Fruit fly (Drosophila melanogaster) whole organism, embryonic: ENCODE measurements around the gene mRpS10.
A peak's percentile ranks its signal among the peaks of the same experiment; 100 is the strongest.

ENCODE experiments used
- Atf3 ChIP-seq: fragments of 200-800 bp; sonication (Bioruptor generic); optimal IDR thresholded peaks from 3 replicates; lab custom pipeline; 2016; ENCODE audit warnings: missing biosample characterization, missing genetic modification characterization
- Bteb2 ChIP-seq: fragments of 200-800 bp; sonication (Bioruptor generic); optimal IDR thresholded peaks from 2 replicates; lab custom pipeline; 2016; ENCODE audit warnings: missing biosample characterization, missing genetic modification characterization
- CG10959 ChIP-seq: fragments of 200-800 bp; sonication (Bioruptor generic); IDR thresholded peaks from 2 replicates; pipeline ENCODE4 v1.3.6; 2022; ENCODE audit warnings: missing biosample characterization, missing genetic modification characterization
- CG11247 ChIP-seq: fragments of 200-800 bp; sonication (Bioruptor generic); IDR thresholded peaks from 2 replicates; pipeline ENCODE4 v1.3.6; 2022; ENCODE audit warnings: missing biosample characterization, missing genetic modification characterization
- CG11456 ChIP-seq: fragments of 200-800 bp; sonication (Bioruptor generic); IDR thresholded peaks from 3 replicates; pipeline ENCODE4 v1.3.6; 2022; ENCODE audit warnings: missing biosample characterization, missing genetic modification characterization
- CG12104 ChIP-seq: fragments of 200-800 bp; sonication (Bioruptor generic); optimal IDR thresholded peaks from 3 replicates; lab custom pipeline; 2016; ENCODE audit warnings: missing biosample characterization, missing genetic modification characterization
- CG16863 ChIP-seq: fragments of 200-800 bp; sonication (Bioruptor generic); optimal IDR thresholded peaks from 3 replicates; lab custom pipeline; 2016; ENCODE audit warnings: missing biosample characterization, missing genetic modification characterization
- CG17802 ChIP-seq: fragments of 200-800 bp; sonication (Bioruptor generic); optimal IDR thresholded peaks from 2 replicates; lab custom pipeline; 2018; ENCODE audit warnings: missing biosample characterization, mild to moderate bottlenecking, missing genetic modification characterization, moderate library complexity
- CG18619 ChIP-seq: fragments of 200-800 bp; sonication (Bioruptor generic); optimal IDR thresholded peaks from 3 replicates; lab custom pipeline; 2017; ENCODE audit warnings: missing biosample characterization, mild to moderate bottlenecking, missing genetic modification characterization
- CG2889 ChIP-seq: fragments of 200-800 bp; sonication (Bioruptor generic); IDR thresholded peaks from 3 replicates; pipeline ENCODE4 v1.3.6; 2022; ENCODE audit warnings: missing biosample characterization, missing genetic modification characterization
- CG34224 ChIP-seq: fragments of 200-800 bp; sonication (Bioruptor generic); IDR thresholded peaks from 3 replicates; pipeline ENCODE4 v1.3.6; 2022; ENCODE audit warnings: missing biosample characterization, missing genetic modification characterization; ENCODE audit not compliant: partially characterized antibody
- CG3847 ChIP-seq: fragments of 200-800 bp; sonication (Bioruptor generic); IDR thresholded peaks from 2 replicates; pipeline ENCODE4 v1.3.6; 2022; ENCODE audit warnings: missing biosample characterization, missing genetic modification characterization
- CG4404 ChIP-seq: fragments of 200-800 bp; sonication (Bioruptor generic); IDR thresholded peaks from 2 replicates; pipeline ENCODE4 v1.3.6; 2022; ENCODE audit warnings: missing biosample characterization, missing genetic modification characterization
- CG8290 ChIP-seq, 3 experiments: fragments of 200-800 bp; sonication (Bioruptor generic); optimal IDR thresholded peaks; 2 replicates each; lab custom pipeline; 2016 to 2019; ENCODE audit warnings: missing biosample characterization in 3 of 3, missing genetic modification characterization in 3 of 3, mild to moderate bottlenecking in 2 of 3, moderate library complexity in 1 of 3
- CG8765 ChIP-seq: fragments of 200-800 bp; sonication (Bioruptor generic); IDR thresholded peaks from 2 replicates; pipeline ENCODE4 v1.3.6; 2022; ENCODE audit warnings: missing biosample characterization, missing genetic modification characterization
- CG9876 ChIP-seq: fragments of 200-800 bp; sonication (Bioruptor generic); optimal IDR thresholded peaks from 2 replicates; lab custom pipeline; 2016; ENCODE audit warnings: missing biosample characterization, missing genetic modification characterization
- Dfd ChIP-seq, 2 experiments: fragments of >200 bp; optimal IDR thresholded peaks; 2 replicates each; lab custom pipeline; 2017; ENCODE audit warnings: missing biosample characterization in 2 of 2, missing genetic modification characterization in 2 of 2
- Dp ChIP-seq: fragments of 200-800 bp; sonication (Bioruptor generic); optimal IDR thresholded peaks from 2 replicates; lab custom pipeline; 2018; ENCODE audit warnings: missing biosample characterization, mild to moderate bottlenecking, missing genetic modification characterization, moderate library complexity
- Drgx ChIP-seq: fragments of 200-800 bp; sonication (Bioruptor generic); IDR thresholded peaks from 2 replicates; pipeline ENCODE4 v1.3.6; 2022; ENCODE audit warnings: missing biosample characterization, missing genetic modification characterization
- Elba2 ChIP-seq: fragments of 200-800 bp; sonication (Bioruptor generic); optimal IDR thresholded peaks from 3 replicates; lab custom pipeline; 2016; ENCODE audit warnings: missing biosample characterization, missing genetic modification characterization
- Fer2 ChIP-seq: fragments of 200-800 bp; sonication (Bioruptor generic); optimal IDR thresholded peaks from 2 replicates; lab custom pipeline; 2018; ENCODE audit warnings: missing biosample characterization, mild to moderate bottlenecking, missing genetic modification characterization, moderate library complexity
- H15 ChIP-seq: fragments of 200-800 bp; sonication (Bioruptor generic); IDR thresholded peaks from 3 replicates; pipeline ENCODE4 v1.3.6; 2022; ENCODE audit warnings: missing biosample characterization, missing genetic modification characterization
- Hand ChIP-seq: fragments of 200-800 bp; sonication (Bioruptor generic); optimal IDR thresholded peaks from 2 replicates; lab custom pipeline; 2017; ENCODE audit warnings: mild to moderate bottlenecking, missing biosample characterization, missing genetic modification reagents, missing genetic modification characterization
- Hmx ChIP-seq: fragments of 200-800 bp; sonication (Bioruptor generic); optimal IDR thresholded peaks from 2 replicates; lab custom pipeline; 2016; ENCODE audit warnings: missing biosample characterization, missing genetic modification characterization
- Hr3 ChIP-seq: fragments of 200-800 bp; sonication (Bioruptor generic); optimal IDR thresholded peaks from 3 replicates; lab custom pipeline; 2016; ENCODE audit warnings: missing biosample characterization, missing genetic modification characterization
- Mrtf ChIP-seq: fragments of 200-800 bp; sonication (Bioruptor generic); IDR thresholded peaks from 3 replicates; pipeline ENCODE4 v1.3.6; 2022; ENCODE audit warnings: missing biosample characterization, missing genetic modification characterization
- NC2α ChIP-seq: fragments of 200-800 bp; sonication (Bioruptor generic); optimal IDR thresholded peaks from 2 replicates; lab custom pipeline; 2016; ENCODE audit warnings: missing biosample characterization, missing genetic modification characterization
- Pdp1 ChIP-seq, 2 experiments: fragments of 200-800 bp; sonication (Bioruptor generic); optimal IDR thresholded peaks; 3 replicates each; lab custom pipeline; 2016; ENCODE audit warnings: missing biosample characterization in 2 of 2, missing genetic modification characterization in 2 of 2, mild to moderate bottlenecking in 1 of 2, moderate library complexity in 1 of 2
- Rfx ChIP-seq: fragments of 200-800 bp; sonication (Bioruptor generic); IDR thresholded peaks from 2 replicates; pipeline ENCODE4 v1.3.6; 2022; ENCODE audit warnings: missing biosample characterization, missing genetic modification characterization
- Sry-δ ChIP-seq: fragments of 200-800 bp; sonication (Bioruptor generic); optimal IDR thresholded peaks from 2 replicates; lab custom pipeline; 2016; ENCODE audit warnings: missing biosample characterization, missing genetic modification characterization
- bab2 ChIP-seq: fragments of 200-800 bp; sonication (Bioruptor generic); optimal IDR thresholded peaks from 2 replicates; lab custom pipeline; 2016; ENCODE audit warnings: missing biosample characterization, missing genetic modification characterization
- crc ChIP-seq: fragments of 200-800 bp; sonication (Bioruptor generic); optimal IDR thresholded peaks from 2 replicates; lab custom pipeline; 2016; ENCODE audit warnings: missing biosample characterization, missing genetic modification characterization
- croc ChIP-seq: fragments of 200-800 bp; sonication (Bioruptor generic); conservative IDR thresholded peaks from 3 replicates; pipeline ENCODE4 v1.3.6; 2022; ENCODE audit warnings: missing biosample characterization, missing genetic modification characterization
- danr ChIP-seq: fragments of 200-800 bp; sonication (Bioruptor generic); IDR thresholded peaks from 2 replicates; pipeline ENCODE4 v1.3.6; 2022; ENCODE audit warnings: missing biosample characterization, missing genetic modification characterization
- dmrt99B ChIP-seq: fragments of 200-800 bp; sonication (Bioruptor generic); optimal IDR thresholded peaks from 2 replicates; lab custom pipeline; 2018; ENCODE audit warnings: missing biosample characterization, mild to moderate bottlenecking, missing genetic modification characterization, moderate library complexity
- ems ChIP-seq: fragments of 200-800 bp; sonication (Bioruptor generic); optimal IDR thresholded peaks from 3 replicates; lab custom pipeline; 2016; ENCODE audit warnings: missing biosample characterization, missing genetic modification characterization
- gsb ChIP-seq: fragments of 200-800 bp; sonication (Bioruptor generic); IDR thresholded peaks from 2 replicates; pipeline ENCODE4 v1.3.6; 2022; ENCODE audit warnings: missing biosample characterization, missing genetic modification characterization
- lbe ChIP-seq: fragments of 200-800 bp; sonication (Bioruptor generic); optimal IDR thresholded peaks from 2 replicates; lab custom pipeline; 2016; ENCODE audit warnings: missing biosample characterization, mild to moderate bottlenecking, missing genetic modification characterization
- lilli ChIP-seq: fragments of 200-800 bp; sonication (Bioruptor generic); optimal IDR thresholded peaks from 3 replicates; lab custom pipeline; 2016; ENCODE audit warnings: missing biosample characterization, missing genetic modification characterization
- mld ChIP-seq: fragments of 200-800 bp; sonication (Bioruptor generic); IDR thresholded peaks from 3 replicates; pipeline ENCODE4 v1.3.6; 2022; ENCODE audit warnings: missing biosample characterization, missing genetic modification characterization; ENCODE audit not compliant: partially characterized antibody
- nau ChIP-seq: fragments of 200-800 bp; sonication (Bioruptor generic); optimal IDR thresholded peaks from 3 replicates; lab custom pipeline; 2017; ENCODE audit warnings: missing biosample characterization, mild to moderate bottlenecking, missing genetic modification characterization, missing genetic modification reagents
- oc ChIP-seq: fragments of 200-800 bp; sonication (Bioruptor generic); optimal IDR thresholded peaks from 2 replicates; lab custom pipeline; 2018; ENCODE audit warnings: missing biosample characterization, mild to moderate bottlenecking, missing genetic modification characterization, moderate library complexity
- pnt ChIP-seq: fragments of 200-800 bp; sonication (Bioruptor generic); optimal IDR thresholded peaks from 3 replicates; lab custom pipeline; 2016; ENCODE audit warnings: missing biosample characterization, missing genetic modification characterization
- psq ChIP-seq: fragments of 200-800 bp; sonication (Bioruptor generic); optimal IDR thresholded peaks from 2 replicates; lab custom pipeline; 2017; ENCODE audit warnings: missing biosample characterization, missing genetic modification characterization
- pzg ChIP-seq: fragments of 200-800 bp; sonication (Bioruptor generic); optimal IDR thresholded peaks from 3 replicates; lab custom pipeline; 2018; ENCODE audit warnings: missing biosample characterization, mild to moderate bottlenecking, missing genetic modification characterization, moderate library complexity
- sens-2 ChIP-seq: fragments of 200-800 bp; sonication (Bioruptor generic); IDR thresholded peaks from 2 replicates; pipeline ENCODE4 v1.3.6; 2022; ENCODE audit warnings: missing biosample characterization, missing genetic modification characterization
- stc ChIP-seq: fragments of 200-800 bp; sonication (Bioruptor generic); IDR thresholded peaks from 2 replicates; pipeline ENCODE4 v1.3.6; 2022; ENCODE audit warnings: missing biosample characterization, missing genetic modification characterization
- unpg ChIP-seq: fragments of 200-800 bp; sonication (Bioruptor generic); optimal IDR thresholded peaks from 3 replicates; lab custom pipeline; 2018; ENCODE audit warnings: missing biosample characterization, mild to moderate bottlenecking, missing genetic modification characterization, moderate library complexity
- yki ChIP-seq: fragments of >200 bp; optimal IDR thresholded peaks from 3 replicates; lab custom pipeline; 2018

Gene mRpS10

dm6 chr3R:15242186-15243045, 13.0 kb downstream of the mRpS10 start, which contains the start of the genes tefu and Hsc70-4 (continued):
- TF ChIP-seq CG8290 (GFP tag; optimal IDR thresholded peaks at IDR 0.05; lab: Kevin White, UChicago) (peak; percentile 79), CG8290 (tag; optimal IDR thresholded peaks at IDR 0.05; lab: Kevin White, UChicago) (peak in 1 of 2 experiments; percentile 72), CG16863 (GFP tag; lab: Kevin White, UChicago) (peak; percentile 29), oc (tag; lab: Kevin White, UChicago) (no peak), Elba2 (GFP tag; lab: Kevin White, UChicago) (peak; percentile 88), Rfx (GFP tag; lab: Robert Waterston, UW) (peak; percentile 88), Dp (GFP tag; lab: Kevin White, UChicago) (peak; percentile 69), CG17802 (tag; lab: Kevin White, UChicago) (peak; percentile 97), Mrtf (GFP tag; lab: Robert Waterston, UW) (peak; percentile 83), pnt (GFP tag; lab: Kevin White, UChicago) (peak; percentile 85), Sry-δ (GFP tag; lab: Kevin White, UChicago) (peak; percentile 53), NC2α (GFP tag; lab: Kevin White, UChicago) (peak; percentile 76), CG18619 (GFP tag; lab: Kevin White, UChicago) (peak; percentile 76), CG2889 (GFP tag; lab: Robert Waterston, UW) (peak; percentile 63; the same call in 1 of the 3 replicates), lilli (GFP tag; lab: Kevin White, UChicago) (peak; percentile 69), Hmx (GFP tag; lab: Kevin White, UChicago) (no peak), croc (peak; percentile 49; the same call in 2 of the 3 replicates), Fer2 (tag; lab: Kevin White, UChicago) (peak; percentile 21), mld (no peak), H15 (GFP tag; lab: Robert Waterston, UW) (peak; percentile 72; the same call in 2 of the 3 replicates), crc (peak; percentile 8), dmrt99B (tag; lab: Kevin White, UChicago) (peak; percentile 33), sens-2 (GFP tag; lab: Robert Waterston, UW) (no peak), CG11247 (peak; percentile 48; the same call in 1 of the 2 replicates), CG3847 (GFP tag; lab: Robert Waterston, UW) (peak; percentile 88), CG12104 (GFP tag; lab: Kevin White, UChicago) (peak; percentile 71), stc (0 out of 2 replicates have a peak, but pooled peaks have one; percentile 29), ems (GFP tag; lab: Kevin White, UChicago) (peak; percentile 79), gsb (GFP tag; lab: Robert Waterston, UW) (0 out of 2 replicates have a peak, but pooled peaks have one; percentile 43), nau (no peak), CG9876 (GFP tag; lab: Kevin White, UChicago) (peak; percentile 64), Drgx (GFP tag; lab: Robert Waterston, UW) (peak; percentile 42; the same call in 1 of the 2 replicates), lbe (GFP tag; lab: Kevin White, UChicago) (no peak), Dfd (GFP tag; optimal IDR thresholded peaks at IDR 0.05; lab: Kevin White, UChicago) (peak in 1 of 2 experiments; percentile 79), Atf3 (GFP tag; lab: Kevin White, UChicago) (peak; percentile 71), psq (GFP tag; lab: Kevin White, UChicago) (no peak), Hr3 (GFP tag; lab: Kevin White, UChicago) (peak; percentile 81), CG10959 (GFP tag; lab: Robert Waterston, UW) (peak; percentile 30; the same call in 1 of the 2 replicates), Hand (GFP tag; lab: Kevin White, UChicago) (no peak), CG4404 (GFP tag; lab: Robert Waterston, UW) (peak; percentile 74), bab2 (GFP tag; lab: Kevin White, UChicago) (peak; percentile 55), pzg (peak; percentile 91), yki (lab: Kevin White, UChicago) (no peak), CG34224 (no peak), Bteb2 (GFP tag; lab: Kevin White, UChicago) (peak; percentile 61), CG11456 (GFP tag; lab: Robert Waterston, UW) (peak; percentile 89), CG8765 (peak; percentile 78), danr (peak; percentile 70; the same call in 1 of the 2 replicates), Pdp1 (GFP tag; optimal IDR thresholded peaks at IDR 0.05; lab: Kevin White, UChicago) (peak; percentile 85 to 90), unpg (GFP tag; lab: Kevin White, UChicago) (peak; percentile 62)
